Fruit fly (Drosophila melanogaster): Measurements from ENCODE around the gene HP1D3csd.
A peak's percentile ranks its signal among the peaks of the same experiment; 100 is the strongest.

The HP1D3csd gene

dm6 chrX:19146421-19146952 is 43.5 kb upstream of the HP1D3csd start (continued):
- TF ChIP-seq Rx (GFP tag; IDR thresholded peaks at IDR 0.05) (no peak), HHEX (GFP tag; optimal IDR thresholded peaks at IDR 0.05) (no peak), p53 (GFP tag; optimal IDR thresholded peaks at IDR 0.05) (no peak), crc (GFP tag; optimal IDR thresholded peaks at IDR 0.05) (no peak), fd3F (GFP tag; optimal IDR thresholded peaks at IDR 0.05) (no peak), pum (GFP tag; optimal IDR thresholded peaks at IDR 0.05) (no peak), CG14441 (GFP tag; IDR thresholded peaks at IDR 0.05) (no peak), CG13123 (GFP tag; optimal IDR thresholded peaks at IDR 0.05) (no peak), lilli (GFP tag; optimal IDR thresholded peaks at IDR 0.05) (peak; percentile 54), jigr1 (GFP tag; IDR thresholded peaks at IDR 0.05) (no peak), CG12744 (GFP tag; optimal IDR thresholded peaks at IDR 0.05) (no peak), CG2889 (GFP tag; IDR thresholded peaks at IDR 0.05) (no peak), sisA (GFP tag; IDR thresholded peaks at IDR 0.05) (no peak), phol (tag; optimal IDR thresholded peaks at IDR 0.05) (peak; percentile 16), CG16813 (GFP tag; IDR thresholded peaks at IDR 0.05; ENCODE audit: partially characterized antibody) (no peak), Fer3 (tag; optimal IDR thresholded peaks at IDR 0.05) (no peak), toy (GFP tag; IDR thresholded peaks at IDR 0.05) (no peak), CG8281 (tag; optimal IDR thresholded peaks at IDR 0.05) (no peak), Dad (GFP tag; optimal IDR thresholded peaks at IDR 0.05) (peak; percentile 53), lov (optimal IDR thresholded peaks at IDR 0.05) (no peak), lov (GFP tag; IDR thresholded peaks at IDR 0.05) (no peak), CG14710 (tag; optimal IDR thresholded peaks at IDR 0.05) (no peak), pho (GFP tag; optimal IDR thresholded peaks at IDR 0.05) (peak; percentile 19), CG8089 (GFP tag; optimal IDR thresholded peaks at IDR 0.05) (no peak), CG31441 (GFP tag; IDR thresholded peaks at IDR 0.05) (no peak), fru (optimal IDR thresholded peaks at IDR 0.05) (no peak), da (GFP tag; optimal IDR thresholded peaks at IDR 0.05) (no peak), Bteb2 (GFP tag; optimal IDR thresholded peaks at IDR 0.05) (peak; percentile 37), CG13424 (tag; optimal IDR thresholded peaks at IDR 0.05) (no peak), CG11504 (tag; optimal IDR thresholded peaks at IDR 0.05) (peak; percentile 35), CG6654 (GFP tag; optimal IDR thresholded peaks at IDR 0.05) (no peak), CG10267 (tag; optimal IDR thresholded peaks at IDR 0.05) (no peak), Usf (GFP tag; optimal IDR thresholded peaks at IDR 0.05) (no peak), tgo (GFP tag; IDR thresholded peaks at IDR 0.05) (no peak), Fer2 (tag; optimal IDR thresholded peaks at IDR 0.05) (no peak), Mad (GFP tag; optimal IDR thresholded peaks at IDR 0.05) (no peak), CG33213 (GFP tag; optimal IDR thresholded peaks at IDR 0.05) (no peak), CG12104 (GFP tag; optimal IDR thresholded peaks at IDR 0.05) (no peak), pfk (GFP tag; optimal IDR thresholded peaks at IDR 0.05) (no peak), lab (GFP tag; optimal IDR thresholded peaks at IDR 0.05) (peak; percentile 25), CG2712 (tag; optimal IDR thresholded peaks at IDR 0.05) (peak; percentile 3), CG7556 (GFP tag; optimal IDR thresholded peaks at IDR 0.05) (no peak), CG31388 (GFP tag; optimal IDR thresholded peaks at IDR 0.05) (no peak), CG31224 (GFP tag; IDR thresholded peaks at IDR 0.05) (no peak), BEAF-32 (GFP tag; optimal IDR thresholded peaks at IDR 0.05) (no peak), CG32772 (GFP tag; IDR thresholded peaks at IDR 0.05) (no peak), NFAT (GFP tag; IDR thresholded peaks at IDR 0.05) (no peak), CG7786 (GFP tag; optimal IDR thresholded peaks at IDR 0.05) (peak; percentile 15), ttk (GFP tag; IDR thresholded peaks at IDR 0.05) (no peak), fd96Cb (tag; optimal IDR thresholded peaks at IDR 0.05) (peak; percentile 22), ab (GFP tag; optimal IDR thresholded peaks at IDR 0.05) (no peak), CG5180 (GFP tag; optimal IDR thresholded peaks at IDR 0.05) (peak; percentile 6), sr (GFP tag; IDR thresholded peaks at IDR 0.05) (no peak)
